Worm (Caenorhabditis elegans) whole organism, late embryonic: ENCODE results near the gene slc-28.2.

Source experiments
- K02D7.2 ChIP-seq: sonication (generic microtip); optimal IDR thresholded peaks from 2 replicates; lab custom pipeline; 2017; ENCODE audit warnings: mild to moderate bottlenecking, missing genetic modification characterization, missing compliant biosample characterization
- T23F11.4 ChIP-seq: fragments of 200-800 bp; sonication (Bioruptor generic); optimal IDR thresholded peaks from 2 replicates; lab custom pipeline; 2018; ENCODE audit warnings: mild to moderate bottlenecking, missing genetic modification characterization, missing compliant biosample characterization
- Y22D7AL.16 ChIP-seq: sonication (generic microtip); optimal IDR thresholded peaks from 2 replicates; lab custom pipeline; 2016; ENCODE audit warnings: missing genetic modification characterization, missing compliant biosample characterization
- ahr-1 ChIP-seq: sonication (generic microtip); optimal IDR thresholded peaks from 2 replicates; lab custom pipeline; 2016; ENCODE audit warnings: missing genetic modification characterization, missing compliant biosample characterization
- ceh-19 ChIP-seq: fragments of 200-800 bp; sonication (Bioruptor generic); optimal IDR thresholded peaks from 2 replicates; lab custom pipeline; 2018; ENCODE audit warnings: mild to moderate bottlenecking, missing genetic modification characterization, missing compliant biosample characterization
- ceh-2 ChIP-seq: sonication (generic microtip); optimal IDR thresholded peaks from 2 replicates; lab custom pipeline; 2016; ENCODE audit warnings: missing genotype, missing genetic modification characterization, missing compliant biosample characterization
- ceh-30 ChIP-seq: fragments of 150-350 bp; optimal IDR thresholded peaks from 2 replicates; lab custom pipeline; 2014; ENCODE audit warnings: missing biosample characterization, missing genetic modification characterization
- ceh-34 ChIP-seq: sonication (generic microtip); optimal IDR thresholded peaks from 2 replicates; lab custom pipeline; 2016; ENCODE audit warnings: mild to moderate bottlenecking, missing genetic modification characterization, missing compliant biosample characterization
- ceh-6 ChIP-seq: fragments of 200-800 bp; sonication (Bioruptor generic); optimal IDR thresholded peaks from 2 replicates; lab custom pipeline; 2018; ENCODE audit warnings: mild to moderate bottlenecking, missing genetic modification characterization, missing compliant biosample characterization
- che-1 ChIP-seq: sonication (generic microtip); optimal IDR thresholded peaks from 2 replicates; lab custom pipeline; 2016; ENCODE audit warnings: mild to moderate bottlenecking, missing genetic modification characterization, missing compliant biosample characterization
- dve-1 ChIP-seq: sonication (generic microtip); optimal IDR thresholded peaks from 2 replicates; lab custom pipeline; 2017; ENCODE audit warnings: antibody characterized with exemption, mild to moderate bottlenecking, missing genetic modification characterization, missing compliant biosample characterization
- elt-2 ChIP-seq: sonication (generic microtip); optimal IDR thresholded peaks from 2 replicates; lab custom pipeline; 2016; ENCODE audit warnings: missing genetic modification reagents, missing genetic modification characterization, missing compliant biosample characterization
- ets-4 ChIP-seq: sonication (generic microtip); optimal IDR thresholded peaks from 2 replicates; lab custom pipeline; 2016; ENCODE audit warnings: missing genetic modification characterization, missing compliant biosample characterization
- eyg-1 ChIP-seq: sonication (generic microtip); optimal IDR thresholded peaks from 2 replicates; lab custom pipeline; 2016; ENCODE audit warnings: missing genotype, missing genetic modification characterization, missing compliant biosample characterization
- fax-1 ChIP-seq: sonication (generic microtip); optimal IDR thresholded peaks from 2 replicates; lab custom pipeline; 2016; ENCODE audit warnings: missing genotype, missing genetic modification characterization, missing compliant biosample characterization
- fkh-6 ChIP-seq: sonication (generic microtip); optimal IDR thresholded peaks from 2 replicates; lab custom pipeline; 2016; ENCODE audit warnings: missing genetic modification characterization, missing compliant biosample characterization
- hlh-30 ChIP-seq: sonication (generic microtip); optimal IDR thresholded peaks from 2 replicates; lab custom pipeline; 2017; ENCODE audit warnings: antibody characterized with exemption, missing genetic modification characterization, missing compliant biosample characterization; ENCODE audit not compliant: insufficient read depth
- hlh-8 ChIP-seq: sonication (generic microtip); optimal IDR thresholded peaks from 2 replicates; lab custom pipeline; 2016; ENCODE audit warnings: missing genotype, missing genetic modification characterization, missing compliant biosample characterization
- lim-6 ChIP-seq: sonication (generic microtip); optimal IDR thresholded peaks from 2 replicates; lab custom pipeline; 2016; ENCODE audit warnings: missing genetic modification characterization, missing compliant biosample characterization
- madf-2 ChIP-seq: sonication (generic microtip); optimal IDR thresholded peaks from 2 replicates; lab custom pipeline; 2017; ENCODE audit warnings: missing genetic modification characterization, missing compliant biosample characterization
- nhr-11 ChIP-seq: fragments of 150-350 bp; optimal IDR thresholded peaks from 2 replicates; lab custom pipeline; 2014; ENCODE audit warnings: missing biosample characterization, missing genetic modification characterization
- nhr-232 ChIP-seq: sonication (generic microtip); optimal IDR thresholded peaks from 2 replicates; lab custom pipeline; 2016; ENCODE audit warnings: missing genetic modification characterization, missing compliant biosample characterization
- odd-2 ChIP-seq: sonication (generic microtip); optimal IDR thresholded peaks from 2 replicates; lab custom pipeline; 2017; ENCODE audit warnings: antibody characterized with exemption, mild to moderate bottlenecking, missing genetic modification characterization, missing compliant biosample characterization
- pag-3 ChIP-seq: sonication (generic microtip); optimal IDR thresholded peaks from 2 replicates; lab custom pipeline; 2016; ENCODE audit warnings: missing compliant biosample characterization, missing genetic modification characterization, borderline replicate concordance
- pha-2 ChIP-seq: sonication (generic microtip); optimal IDR thresholded peaks from 2 replicates; lab custom pipeline; 2017; ENCODE audit warnings: mild to moderate bottlenecking, missing genetic modification characterization, missing compliant biosample characterization
- pha-4 ChIP-seq: fragments of 150-350 bp; optimal IDR thresholded peaks from 2 replicates; lab custom pipeline; 2018; ENCODE audit warnings: missing biosample characterization, missing genetic modification reagents, missing genetic modification characterization
- pros-1 ChIP-seq: fragments of 150-350 bp; optimal IDR thresholded peaks from 2 replicates; lab custom pipeline; 2014; ENCODE audit warnings: missing biosample characterization, missing genetic modification reagents, missing genetic modification characterization
- rnt-1 ChIP-seq: sonication (generic microtip); optimal IDR thresholded peaks from 2 replicates; lab custom pipeline; 2016; ENCODE audit warnings: missing genetic modification characterization, missing compliant biosample characterization
- sox-4 ChIP-seq: sonication (generic microtip); optimal IDR thresholded peaks from 2 replicates; lab custom pipeline; 2017; ENCODE audit warnings: mild to moderate bottlenecking, missing genetic modification characterization, inconsistent platforms, missing compliant biosample characterization
- syd-9 ChIP-seq: sonication (generic microtip); optimal IDR thresholded peaks from 2 replicates; lab custom pipeline; 2016; ENCODE audit warnings: mild to moderate bottlenecking, missing genetic modification characterization, moderate library complexity, missing compliant biosample characterization
- tbx-2 ChIP-seq: sonication (generic microtip); optimal IDR thresholded peaks from 2 replicates; lab custom pipeline; 2016; ENCODE audit warnings: missing genetic modification characterization, missing compliant biosample characterization
- ttx-3 ChIP-seq: sonication (generic microtip); optimal IDR thresholded peaks from 2 replicates; lab custom pipeline; 2016; ENCODE audit warnings: missing genetic modification reagents, missing genetic modification characterization, missing compliant biosample characterization
- unc-42 ChIP-seq: sonication (generic microtip); optimal IDR thresholded peaks from 2 replicates; lab custom pipeline; 2016; ENCODE audit warnings: missing genotype, missing genetic modification characterization, missing compliant biosample characterization
- unc-55 ChIP-seq: sonication (generic microtip); optimal IDR thresholded peaks from 2 replicates; lab custom pipeline; 2017; ENCODE audit warnings: missing biosample characterization, missing genetic modification reagents, missing genetic modification characterization
- unc-86 ChIP-seq: sonication (generic microtip); optimal IDR thresholded peaks from 2 replicates; lab custom pipeline; 2016; ENCODE audit warnings: missing genetic modification characterization, missing compliant biosample characterization
- zip-5 ChIP-seq: sonication (generic microtip); optimal IDR thresholded peaks from 2 replicates; lab custom pipeline; 2016; ENCODE audit warnings: missing genetic modification characterization, missing compliant biosample characterization

Gene slc-28.2

ce11 chrV:3464897-3465296 lies 4.9 kb downstream of the slc-28.2 start:
- no peak for TF ChIP-seq nhr-232 (tag; lab: Kevin White, UChicago)
- TF ChIP-seq unc-55 (GFP tag; lab: Kevin White, UChicago), result no peak
- no peak for TF ChIP-seq sox-4
- TF ChIP-seq elt-2 (tag; lab: Kevin White, UChicago), result no peak
- no peak for TF ChIP-seq ttx-3 (tag; lab: Kevin White, UChicago)
- TF ChIP-seq syd-9 (tag; lab: Kevin White, UChicago), result no peak
- no peak for TF ChIP-seq hlh-30 (tag; lab: Kevin White, UChicago)
- no peak for TF ChIP-seq eyg-1 (tag; lab: Kevin White, UChicago)
- no peak for TF ChIP-seq pros-1
- no peak for TF ChIP-seq Y22D7AL.16 (tag; lab: Kevin White, UChicago)
- TF ChIP-seq che-1, result no peak
- TF ChIP-seq ceh-30 (tag; lab: Kevin White, UChicago), result no peak
- no peak for TF ChIP-seq fkh-6 (tag; lab: Kevin White, UChicago)
- TF ChIP-seq ets-4 (tag; lab: Kevin White, UChicago), result no peak
- TF ChIP-seq odd-2, result no peak
- no peak for TF ChIP-seq ceh-2 (tag; lab: Kevin White, UChicago)
- TF ChIP-seq dve-1 (tag; lab: Kevin White, UChicago), result no peak
- no peak for TF ChIP-seq hlh-8 (tag; lab: Kevin White, UChicago)
- no peak for TF ChIP-seq fax-1 (tag; lab: Kevin White, UChicago)

ce11 chrV:3468436-3468835 lies 8.4 kb downstream of the slc-28.2 start, which contains the start of gene gst-33:
Gene gst-33, minus strand, starts transcription at chrV:3468562.
- no peak for TF ChIP-seq ceh-6 (GFP tag; lab: Kevin White, UChicago)
- no peak for TF ChIP-seq K02D7.2 (tag; lab: Kevin White, UChicago)
- TF ChIP-seq eyg-1 (tag; lab: Kevin White, UChicago), result no peak
- no peak for TF ChIP-seq T23F11.4
- TF ChIP-seq unc-42 (tag; lab: Kevin White, UChicago), result no peak

DNA sequence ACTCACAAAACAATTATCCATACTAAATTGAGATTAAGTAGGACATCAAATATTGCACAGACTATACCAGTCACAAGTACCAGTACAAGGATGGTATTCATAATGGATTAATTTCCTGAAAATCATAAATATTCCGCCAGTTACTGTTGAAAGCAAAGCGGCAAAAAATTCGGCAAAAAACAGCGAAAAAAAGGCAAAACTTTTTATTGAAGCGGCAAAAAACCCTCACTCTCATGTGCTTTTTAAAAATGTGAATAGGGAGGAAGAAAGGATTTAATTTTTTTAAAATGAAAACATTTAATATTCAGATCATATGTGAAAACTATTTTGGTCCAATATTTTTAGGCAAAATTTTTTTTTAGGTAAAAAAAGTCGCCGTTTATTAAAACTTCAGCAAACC lies 10.8 kb downstream of the slc-28.2 start, which contains the start of gene srbc-29:
Gene srbc-29, minus strand, starts transcription at position 101 of the 400 bp plus-strand sequence.
- no peak for TF ChIP-seq eyg-1 (tag; lab: Kevin White, UChicago)
- TF ChIP-seq dve-1 (tag; lab: Kevin White, UChicago), result no peak
- TF ChIP-seq unc-86, result no peak
- TF ChIP-seq Y22D7AL.16 (tag; lab: Kevin White, UChicago), result no peak

DNA sequence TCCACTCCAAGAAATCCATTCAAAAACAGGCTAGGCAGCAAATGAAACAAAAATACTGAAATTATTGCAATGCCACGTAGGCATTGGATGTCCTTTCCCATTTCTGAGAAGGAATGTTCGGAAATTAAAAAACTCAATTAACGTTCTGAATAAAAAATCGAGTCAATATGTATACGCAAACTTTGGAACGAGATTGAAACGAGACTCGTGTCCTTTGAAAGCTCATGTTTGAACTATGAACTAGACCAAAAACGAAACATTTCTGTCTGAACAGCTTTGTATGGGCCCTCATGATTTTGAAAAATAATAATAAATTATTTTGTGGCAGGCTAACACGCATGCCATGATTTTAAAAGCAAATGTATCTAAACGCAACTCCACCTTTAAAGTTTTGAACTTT lies 15.0 kb downstream of the slc-28.2 start, which contains the start of gene oac-2:
Gene oac-2, minus strand, starts transcription at position 101 of the 400 bp plus-strand sequence.
- TF ChIP-seq pha-4 (tag; lab: Kevin White, UChicago) (no peak), ahr-1 (tag; lab: Kevin White, UChicago) (no peak), ceh-34 (tag; lab: Kevin White, UChicago) (no peak), fax-1 (tag; lab: Kevin White, UChicago) (no peak), lim-6 (tag; lab: Kevin White, UChicago) (no peak), ceh-19 (GFP tag; lab: Kevin White, UChicago) (no peak), pha-2 (tag; lab: Kevin White, UChicago) (no peak), nhr-11 (no peak), nhr-232 (tag; lab: Kevin White, UChicago) (no peak)

ce11 chrV:3476228-3476627 lies 16.2 kb downstream of the slc-28.2 start:
- no peak for TF ChIP-seq pros-1
- TF ChIP-seq tbx-2 (tag; lab: Kevin White, UChicago), result no peak
- no peak for TF ChIP-seq Y22D7AL.16 (tag; lab: Kevin White, UChicago)
- TF ChIP-seq rnt-1 (tag; lab: Kevin White, UChicago), result no peak
- no peak for TF ChIP-seq eyg-1 (tag; lab: Kevin White, UChicago)
- no peak for TF ChIP-seq zip-5
- no peak for TF ChIP-seq pag-3 (tag; lab: Kevin White, UChicago)
- TF ChIP-seq T23F11.4, result no peak
- TF ChIP-seq madf-2, result no peak
- TF ChIP-seq unc-86, result no peak
- TF ChIP-seq fax-1 (tag; lab: Kevin White, UChicago), result no peak
